Worm (Caenorhabditis elegans) whole organism, L3 larva: Measurements from ENCODE around the gene srh-299.

ENCODE experiments used
- R02D3.7 ChIP-seq: fragments of 150-350 bp; optimal IDR thresholded peaks from 2 replicates; lab custom pipeline; 2014; ENCODE audit warnings: missing biosample characterization, missing genetic modification characterization
- ZK546.5 ChIP-seq: sonication (generic microtip); optimal IDR thresholded peaks from 2 replicates; lab custom pipeline; 2017; ENCODE audit warnings: missing biosample characterization, missing genetic modification characterization
- aly-2 ChIP-seq: fragments of 150-350 bp; optimal IDR thresholded peaks from 2 replicates; lab custom pipeline; 2014; ENCODE audit warnings: missing biosample characterization, missing genetic modification characterization
- egl-27 ChIP-seq: sonication (generic microtip); optimal IDR thresholded peaks from 4 replicates; lab custom pipeline; 2017; ENCODE audit warnings: missing biosample characterization, missing genetic modification reagents, missing genetic modification characterization
- elt-1 ChIP-seq: fragments of 150-350 bp; optimal IDR thresholded peaks from 2 replicates; lab custom pipeline; 2014; ENCODE audit warnings: missing biosample characterization, missing genetic modification characterization
- elt-2 ChIP-seq: sonication (generic microtip); optimal IDR thresholded peaks from 2 replicates; lab custom pipeline; 2016; ENCODE audit warnings: missing genetic modification reagents, mild to moderate bottlenecking, missing genetic modification characterization, missing compliant biosample characterization
- jun-1 ChIP-seq: fragments of 150-350 bp; optimal IDR thresholded peaks from 2 replicates; lab custom pipeline; 2014; ENCODE audit warnings: missing biosample characterization, missing genetic modification reagents, missing genetic modification characterization
- mml-1 ChIP-seq: fragments of 150-350 bp; sonication (generic microtip); optimal IDR thresholded peaks from 3 replicates; lab custom pipeline; 2014; ENCODE audit warnings: missing biosample characterization, missing genetic modification characterization
- nfya-1 ChIP-seq: sonication (generic microtip); optimal IDR thresholded peaks from 2 replicates; lab custom pipeline; 2017; ENCODE audit warnings: missing genetic modification characterization, mild to moderate bottlenecking, missing compliant biosample characterization, antibody characterized with exemption, moderate library complexity; ENCODE audit not compliant: insufficient read depth
- nhr-28 ChIP-seq: fragments of 150-350 bp; optimal IDR thresholded peaks from 2 replicates; lab custom pipeline; 2014; ENCODE audit warnings: missing biosample characterization, missing genetic modification characterization
- zag-1 ChIP-seq: fragments of 150-350 bp; optimal IDR thresholded peaks from 2 replicates; lab custom pipeline; 2014; ENCODE audit warnings: missing biosample characterization, missing genetic modification characterization

DNA sequence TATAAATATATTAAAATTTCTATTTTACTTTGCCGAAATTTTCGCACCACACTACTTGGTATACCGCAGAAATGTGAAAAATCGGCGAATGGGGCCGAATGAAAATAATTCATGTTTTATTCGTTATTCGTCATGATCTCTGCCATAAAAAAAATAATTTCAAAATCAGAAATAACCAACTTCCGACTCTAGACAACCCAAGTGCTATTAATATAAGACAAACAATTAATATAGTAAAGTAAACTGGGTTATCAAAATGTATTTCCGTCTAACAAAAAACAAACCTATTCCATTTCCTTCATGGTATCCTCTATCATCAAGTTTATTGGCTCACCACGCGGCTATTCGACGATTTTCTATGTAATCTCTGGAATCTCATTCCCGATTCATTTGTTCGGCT, 2.7 kb downstream of the srh-299 start, which contains the start of gene srh-293:
- TF ChIP-seq jun-1 (tag; lab: Kevin White, UChicago) (no peak), mml-1 (tag; lab: Kevin White, UChicago) (no peak), ZK546.5 (tag; lab: Kevin White, UChicago) (no peak), egl-27 (no peak), elt-1 (tag; lab: Kevin White, UChicago) (no peak), elt-2 (no peak), nfya-1 (tag; lab: Kevin White, UChicago) (no peak), zag-1 (tag; lab: Kevin White, UChicago) (no peak), nhr-28 (no peak), aly-2 (tag; lab: Kevin White, UChicago) (no peak), R02D3.7 (no peak)
